Fruit fly (Drosophila melanogaster): ENCODE measurements around the gene Ndc80.

Gene Ndc80

dm6 chrX:13639998-13640691 is 28.3 kb upstream of the Ndc80 start (continued):
- TF ChIP-seq CG5245 (GFP tag; optimal IDR thresholded peaks at IDR 0.05) (peak; percentile 98), crp (GFP tag; optimal IDR thresholded peaks at IDR 0.05) (peak in 1 of 2 experiments; percentile 72), CG12219 (GFP tag; optimal IDR thresholded peaks at IDR 0.05) (peak; percentile 100), fd102C (GFP tag; optimal IDR thresholded peaks at IDR 0.05) (peak; percentile 76), CG10654 (GFP tag; optimal IDR thresholded peaks at IDR 0.05) (peak; percentile 99), CG6689 (GFP tag; IDR thresholded peaks at IDR 0.05) (peak; percentile 99), vnd (GFP tag; IDR thresholded peaks at IDR 0.05; ENCODE audit: partially characterized antibody) (peak; percentile 44; the same call in 1 of the 3 replicates), CG31365 (tag; optimal IDR thresholded peaks at IDR 0.05) (peak; percentile 94), slp2 (GFP tag; optimal IDR thresholded peaks at IDR 0.05) (peak; percentile 99), fd96Cb (tag; optimal IDR thresholded peaks at IDR 0.05) (peak; percentile 99), ro (GFP tag; IDR thresholded peaks at IDR 0.05) (peak; percentile 96), Dp (GFP tag; optimal IDR thresholded peaks at IDR 0.05) (peak; percentile 33), E2f2 (GFP tag; IDR thresholded peaks at IDR 0.05) (peak; percentile 88), CoRest (tag; optimal IDR thresholded peaks at IDR 0.05) (peak; percentile 98), cg (GFP tag; optimal IDR thresholded peaks at IDR 0.05) (peak; percentile 53), salm (tag; optimal IDR thresholded peaks at IDR 0.05) (peak; percentile 99), tgo (GFP tag; IDR thresholded peaks at IDR 0.05) (peak; percentile 99), CG14014 (GFP tag; IDR thresholded peaks at IDR 0.05) (peak; percentile 99), CG11560 (tag; IDR thresholded peaks at IDR 0.05) (peak; percentile 93), Ptx1 (GFP tag; IDR thresholded peaks at IDR 0.05) (peak; percentile 99), az2 (GFP tag; optimal IDR thresholded peaks at IDR 0.05) (peak; percentile 99), CG10979 (tag; optimal IDR thresholded peaks at IDR 0.05) (peak; percentile 98), CG17361 (GFP tag; IDR thresholded peaks at IDR 0.05) (peak; percentile 92), Hsf (GFP tag; optimal IDR thresholded peaks at IDR 0.05) (peak; percentile 99), CG6654 (GFP tag; optimal IDR thresholded peaks at IDR 0.05) (peak; percentile 92), otp (GFP tag; IDR thresholded peaks at IDR 0.05) (peak; percentile 99), PHDP (tag; optimal IDR thresholded peaks at IDR 0.05) (peak; percentile 99), CG17186 (GFP tag; optimal IDR thresholded peaks at IDR 0.05) (peak; percentile 95), CG15269 (tag; optimal IDR thresholded peaks at IDR 0.05) (peak; percentile 99), ara (GFP tag; IDR thresholded peaks at IDR 0.05) (peak; percentile 99), CG10267 (tag; optimal IDR thresholded peaks at IDR 0.05) (peak; percentile 95), Hmr (GFP tag; optimal IDR thresholded peaks at IDR 0.05) (peak; percentile 99), bab2 (GFP tag; optimal IDR thresholded peaks at IDR 0.05) (peak; percentile 99), gsb-n (tag; optimal IDR thresholded peaks at IDR 0.05) (peak; percentile 98), Six4 (GFP tag; optimal IDR thresholded peaks at IDR 0.05) (peak; percentile 98), Dek (tag; optimal IDR thresholded peaks at IDR 0.05) (peak; percentile 98), CG9932 (GFP tag; IDR thresholded peaks at IDR 0.05) (peak; percentile 99), NC2α (GFP tag; optimal IDR thresholded peaks at IDR 0.05) (peak; percentile 98), CG43689 (GFP tag; IDR thresholded peaks at IDR 0.05) (peak; percentile 98), Sox100B (GFP tag; optimal IDR thresholded peaks at IDR 0.05) (peak; percentile 98), her (GFP tag; optimal IDR thresholded peaks at IDR 0.05) (peak; percentile 97), CG10462 (GFP tag; optimal IDR thresholded peaks at IDR 0.05) (peak; percentile 98), inv (GFP tag; IDR thresholded peaks at IDR 0.05; ENCODE audit: partially characterized antibody) (peak; percentile 58), Lhr (GFP tag; optimal IDR thresholded peaks at IDR 0.05) (peak; percentile 95), CG1602 (GFP tag; optimal IDR thresholded peaks at IDR 0.05) (peak; percentile 98), BEAF-32 (GFP tag; optimal IDR thresholded peaks at IDR 0.05) (peak; percentile 5), ranshi (GFP tag; IDR thresholded peaks at IDR 0.05) (peak; percentile 99), tap (tag; optimal IDR thresholded peaks at IDR 0.05) (peak; percentile 99), CG10565 (GFP tag; optimal IDR thresholded peaks at IDR 0.05) (peak; percentile 96)
